Worm (Caenorhabditis elegans) whole organism, dauer: Measurements from ENCODE around the gene clec-80.
"Not testable (repeated sequence)": the region's sequence is repeated elsewhere in the genome, so short reads cannot be mapped to it uniquely, and the experiment has no call there.

ENCODE experiments used
- unc-62 ChIP-seq: sonication (generic microtip); optimal IDR thresholded peaks from 2 replicates; lab custom pipeline; 2017; ENCODE audit warnings: missing biosample characterization, missing genetic modification reagents, missing genetic modification characterization

Gene clec-80

DNA sequence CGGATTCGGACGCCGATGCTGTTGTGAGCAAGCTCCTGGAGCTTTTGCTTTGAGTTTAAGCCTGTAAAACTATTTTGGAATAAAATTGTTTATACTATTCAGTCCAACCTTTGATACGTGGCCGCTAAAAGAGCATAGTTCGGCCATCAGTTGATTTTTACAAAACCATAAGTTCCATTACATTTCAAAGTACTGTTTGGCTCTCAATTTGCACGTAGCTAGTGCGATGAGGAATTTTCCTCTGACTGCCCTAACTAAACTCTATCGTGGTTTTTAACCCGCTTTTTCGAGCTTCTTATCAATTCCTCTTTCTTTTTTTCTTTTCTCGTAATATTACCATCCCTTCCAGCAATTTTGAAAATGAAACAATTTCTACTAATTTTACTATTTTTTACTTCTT lies at the start of gene clec-80:
TSS of gene clec-80 (plus strand) at position 301 of the 400 bp plus-strand sequence.
- no peak for TF ChIP-seq unc-62 (GFP tag; lab: Kevin White, UChicago)

- TF ChIP-seq unc-62 (GFP tag; lab: Kevin White, UChicago) = no peak
These were observed 49.0 kb upstream of the clec-80 start for ce11 chrIV:2774500-2774899.

- TF ChIP-seq unc-62 (GFP tag; lab: Kevin White, UChicago) = no peak
These were observed 47.4 kb upstream of the clec-80 start for ce11 chrIV:2775992-2776630.

DNA sequence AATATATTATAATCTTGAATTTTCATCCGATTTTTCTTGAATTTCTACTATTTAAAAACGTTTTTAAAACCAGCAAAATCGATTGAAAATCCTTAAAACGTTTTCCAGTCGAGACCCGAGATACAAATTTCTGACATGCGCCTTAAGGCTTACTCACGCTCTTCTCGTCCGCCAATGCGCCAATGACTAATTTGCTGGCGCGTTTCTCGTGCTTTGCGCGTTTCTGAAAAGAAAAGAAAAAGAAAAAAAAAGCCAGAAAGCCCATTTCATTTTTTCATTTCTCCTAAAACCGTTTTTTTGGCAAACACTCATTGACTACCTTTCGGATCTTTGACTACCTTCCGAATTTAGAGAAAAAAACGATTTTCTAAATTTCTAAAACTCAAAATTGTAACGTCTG lies 46.8 kb upstream of the clec-80 start:
- no peak for TF ChIP-seq unc-62 (GFP tag; lab: Kevin White, UChicago)

ce11 chrIV:2777841-2778240 lies 45.7 kb upstream of the clec-80 start, which contains the start of gene Y54G2A.72:
Gene Y54G2A.72 (plus strand): TSS chrIV:2778141.
- not testable (repeated sequence) for TF ChIP-seq unc-62 (GFP tag; lab: Kevin White, UChicago)

ce11 chrIV:2782793-2783540 lies 40.6 kb upstream of the clec-80 start, which contains the start of gene Y54G2A.12:
Gene Y54G2A.12 (minus strand): TSS chrIV:2782843.
- TF ChIP-seq unc-62 (GFP tag; lab: Kevin White, UChicago) = no peak

DNA sequence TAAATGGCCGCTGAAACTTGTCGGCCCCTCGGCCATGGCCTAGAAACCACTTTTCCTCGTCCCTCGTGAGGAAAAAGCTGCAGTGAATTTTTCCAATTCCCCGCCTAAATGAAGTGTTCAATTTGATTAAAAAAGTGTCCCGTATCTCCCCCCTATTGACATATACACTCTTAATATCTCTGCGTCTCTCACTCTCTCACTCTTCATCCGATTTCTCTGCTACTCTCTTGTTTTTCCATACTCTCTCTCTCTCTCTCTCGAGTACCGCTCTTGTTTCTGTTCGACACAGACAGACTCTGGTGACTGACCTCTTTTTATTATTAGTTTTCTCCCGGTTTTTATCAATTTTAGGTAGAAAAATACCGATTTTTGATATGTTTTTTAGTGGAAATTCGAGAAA lies 38.5 kb upstream of the clec-80 start:
- no peak for TF ChIP-seq unc-62 (GFP tag; lab: Kevin White, UChicago)

DNA sequence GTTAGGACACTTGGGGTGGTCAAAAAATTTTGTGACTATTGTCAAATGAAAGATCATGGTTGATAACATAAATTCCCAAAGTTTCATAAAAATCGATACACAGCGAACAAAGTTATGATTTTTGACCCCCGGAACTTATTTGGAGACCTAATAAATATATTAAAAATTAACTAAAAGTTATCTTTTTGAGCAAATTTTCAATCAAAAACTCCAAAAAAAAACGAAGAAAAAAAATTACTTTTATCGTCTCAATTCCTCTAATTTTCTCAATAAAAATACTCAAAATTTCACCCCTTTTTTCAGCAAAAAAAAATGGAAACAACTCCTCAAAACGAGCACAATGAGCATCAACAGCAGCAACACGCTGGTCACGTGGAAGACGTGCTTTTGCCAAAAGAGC lies 35.2 kb upstream of the clec-80 start, which contains the start of gene atln-1:
TSS of gene atln-1 (plus strand) at position 301 of the 400 bp plus-strand sequence.
- not testable (repeated sequence) for TF ChIP-seq unc-62 (GFP tag; lab: Kevin White, UChicago)

DNA sequence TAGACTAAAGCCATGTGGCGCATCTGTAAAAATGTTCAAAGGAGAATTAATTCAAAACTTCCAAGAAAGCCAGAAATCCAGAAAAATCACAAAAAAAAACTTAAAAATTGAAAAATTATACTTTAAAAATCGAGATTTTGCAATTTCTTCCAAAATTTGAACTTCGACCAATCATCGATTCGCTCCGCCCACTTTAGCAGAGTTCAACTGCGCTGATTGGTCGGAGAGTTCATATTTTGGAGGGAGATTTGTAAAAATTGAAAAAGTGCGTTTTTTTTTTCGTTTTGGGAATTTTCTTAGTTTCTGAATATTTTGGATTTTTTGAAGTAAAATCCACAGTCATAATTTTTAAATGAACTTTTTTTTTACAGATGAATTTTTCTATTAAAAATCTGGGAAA lies 29.6 kb upstream of the clec-80 start:
- TF ChIP-seq unc-62 (GFP tag; lab: Kevin White, UChicago) = no peak

ce11 chrIV:2798339-2798738 lies 25.2 kb upstream of the clec-80 start, which contains the start of gene Y54G2A.52:
Gene Y54G2A.52 (minus strand): TSS chrIV:2798686.
- TF ChIP-seq unc-62 (GFP tag; lab: Kevin White, UChicago) = no peak

DNA sequence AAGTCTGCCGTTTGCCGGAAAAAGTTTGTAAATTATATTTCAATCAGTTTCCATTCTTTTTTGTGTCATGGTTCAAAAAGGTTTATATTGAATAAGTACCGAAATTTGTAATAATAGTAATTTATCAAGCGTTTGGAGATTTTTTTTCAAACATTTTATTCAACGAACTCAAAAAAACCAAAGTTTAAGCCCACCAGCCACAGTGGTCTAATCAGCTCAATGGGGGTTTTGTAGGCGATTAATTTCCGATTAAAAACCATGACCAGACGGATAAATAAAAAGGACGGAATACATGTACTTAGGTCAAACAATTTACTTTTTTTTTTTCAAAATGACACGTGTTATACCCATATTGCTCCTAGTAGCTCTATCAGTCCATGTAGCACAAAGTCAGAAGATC lies 24.2 kb upstream of the clec-80 start, which contains the start of gene Y54G2A.10:
TSS of gene Y54G2A.10 (plus strand) at position 301 of the 400 bp plus-strand sequence.
- TF ChIP-seq unc-62 (GFP tag; lab: Kevin White, UChicago) = no peak

- no peak for TF ChIP-seq unc-62 (GFP tag; lab: Kevin White, UChicago)
These were observed 23.7 kb upstream of the clec-80 start for ce11 chrIV:2799890-2800289.

DNA sequence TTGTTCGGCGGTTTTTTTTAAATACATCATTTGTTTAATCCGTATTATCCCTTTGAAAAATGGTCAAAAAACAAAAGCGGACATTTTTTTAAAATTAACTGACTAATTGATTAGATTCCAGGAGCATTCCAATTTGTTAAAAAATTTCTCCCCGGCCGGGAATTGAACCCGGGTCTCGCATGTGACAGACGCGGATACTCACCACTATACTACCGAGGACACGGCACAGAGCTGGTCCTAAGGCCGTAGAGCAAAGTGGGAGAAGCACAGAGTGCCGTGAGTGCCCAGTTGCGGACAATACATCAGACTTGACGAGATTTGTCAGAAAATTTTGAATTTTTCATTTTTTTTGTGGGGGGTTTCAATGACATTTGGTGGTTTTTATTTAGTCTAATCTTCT lies 22.5 kb upstream of the clec-80 start:
- no peak for TF ChIP-seq unc-62 (GFP tag; lab: Kevin White, UChicago)

ce11 chrIV:2801558-2801957 lies 22.0 kb upstream of the clec-80 start, which contains the start of gene Y54G2A.44:
Gene Y54G2A.44 (plus strand): TSS chrIV:2801858.
- not testable (repeated sequence) for TF ChIP-seq unc-62 (GFP tag; lab: Kevin White, UChicago)

ce11 chrIV:2802193-2802592 lies 21.4 kb upstream of the clec-80 start:
- TF ChIP-seq unc-62 (GFP tag; lab: Kevin White, UChicago) = no peak

ce11 chrIV:2803652-2804051 lies 19.9 kb upstream of the clec-80 start, which contains the start of gene Y54G2A.32:
Gene Y54G2A.32 (plus strand): TSS chrIV:2803952.
- no peak for TF ChIP-seq unc-62 (GFP tag; lab: Kevin White, UChicago)
